Fruit fly (Drosophila melanogaster) whole organism, embryonic: ENCODE data around the gene CG6066.

Experiments used
- B-H2 ChIP-seq: fragments of 200-800 bp; sonication (Bioruptor generic); optimal IDR thresholded peaks from 2 replicates; lab custom pipeline; 2018; ENCODE audit warnings: missing biosample characterization, mild to moderate bottlenecking, missing genetic modification characterization
- Bdp1 ChIP-seq: fragments of 200-800 bp; sonication (Bioruptor generic); optimal IDR thresholded peaks from 3 replicates; lab custom pipeline; 2016; ENCODE audit warnings: missing biosample characterization, missing genetic modification characterization
- C15 ChIP-seq: fragments of 200-800 bp; sonication (Bioruptor generic); IDR thresholded peaks from 3 replicates; pipeline ENCODE4 v1.3.6; 2022; ENCODE audit warnings: missing biosample characterization, missing genetic modification characterization
- CG10654 ChIP-seq: fragments of 200-800 bp; sonication (Bioruptor generic); optimal IDR thresholded peaks from 2 replicates; lab custom pipeline; 2016; ENCODE audit warnings: missing biosample characterization, missing genetic modification characterization
- CG12155 ChIP-seq: fragments of 200-800 bp; sonication (Bioruptor generic); optimal IDR thresholded peaks from 3 replicates; lab custom pipeline; 2016; ENCODE audit warnings: missing biosample characterization, missing genetic modification characterization
- CG12299 ChIP-seq: fragments of 200-800 bp; sonication (Bioruptor generic); optimal IDR thresholded peaks from 2 replicates; lab custom pipeline; 2018; ENCODE audit warnings: missing biosample characterization, mild to moderate bottlenecking, missing genetic modification characterization
- CG12769 ChIP-seq: fragments of 200-800 bp; sonication (Bioruptor generic); optimal IDR thresholded peaks from 2 replicates; lab custom pipeline; 2019; ENCODE audit warnings: missing biosample characterization, mild to moderate bottlenecking, missing genetic modification characterization, moderate library complexity
- CG13775 ChIP-seq: fragments of 200-800 bp; sonication (Bioruptor generic); optimal IDR thresholded peaks from 3 replicates; lab custom pipeline; 2017; ENCODE audit warnings: missing biosample characterization, mild to moderate bottlenecking, missing genetic modification characterization
- CG14050 ChIP-seq: fragments of 200-800 bp; sonication (Bioruptor generic); IDR thresholded peaks from 3 replicates; pipeline ENCODE4 v1.3.6; 2022; ENCODE audit warnings: missing biosample characterization, missing genetic modification characterization
- CG17568 ChIP-seq: fragments of 200-800 bp; sonication (Bioruptor generic); optimal IDR thresholded peaks from 2 replicates; lab custom pipeline; 2018; ENCODE audit warnings: missing biosample characterization, mild to moderate bottlenecking, missing genetic modification characterization, moderate library complexity
- CG18619 ChIP-seq: fragments of 200-800 bp; sonication (Bioruptor generic); optimal IDR thresholded peaks from 3 replicates; lab custom pipeline; 2017; ENCODE audit warnings: missing biosample characterization, mild to moderate bottlenecking, missing genetic modification characterization
- CG2202 ChIP-seq: fragments of 200-800 bp; sonication (Bioruptor generic); optimal IDR thresholded peaks from 2 replicates; lab custom pipeline; 2018; ENCODE audit warnings: missing biosample characterization, mild to moderate bottlenecking, missing genetic modification characterization
- CG31388 ChIP-seq: fragments of 200-800 bp; sonication (Bioruptor generic); optimal IDR thresholded peaks from 2 replicates; lab custom pipeline; 2016; ENCODE audit warnings: missing biosample characterization, missing genetic modification characterization
- CG33213 ChIP-seq: fragments of 200-800 bp; sonication (Bioruptor generic); optimal IDR thresholded peaks from 3 replicates; lab custom pipeline; 2016; ENCODE audit warnings: missing biosample characterization, missing genetic modification characterization
- CG34376 ChIP-seq: fragments of 200-800 bp; sonication (Bioruptor generic); optimal IDR thresholded peaks from 2 replicates; lab custom pipeline; 2018; ENCODE audit warnings: missing biosample characterization, mild to moderate bottlenecking, missing genetic modification characterization
- CG42726 ChIP-seq: fragments of 200-800 bp; sonication (Bioruptor generic); IDR thresholded peaks from 2 replicates; pipeline ENCODE4 v1.3.6; 2022; ENCODE audit warnings: missing biosample characterization, missing genetic modification characterization; ENCODE audit not compliant: partially characterized antibody
- CG4282 ChIP-seq: fragments of 200-800 bp; sonication (Bioruptor generic); optimal IDR thresholded peaks from 2 replicates; lab custom pipeline; 2016; ENCODE audit warnings: missing biosample characterization, missing genetic modification characterization
- CG4707 ChIP-seq: fragments of 200-800 bp; sonication (Bioruptor generic); optimal IDR thresholded peaks from 2 replicates; lab custom pipeline; 2018; ENCODE audit warnings: missing biosample characterization, mild to moderate bottlenecking, missing genetic modification characterization, moderate library complexity
- CG4820 ChIP-seq: fragments of 200-800 bp; sonication (Bioruptor generic); optimal IDR thresholded peaks from 3 replicates; lab custom pipeline; 2016; ENCODE audit warnings: missing biosample characterization, missing genetic modification characterization
- CG7357 ChIP-seq: fragments of 200-800 bp; sonication (Bioruptor generic); IDR thresholded peaks from 3 replicates; pipeline ENCODE4 v1.3.6; 2022; ENCODE audit warnings: missing biosample characterization, missing genetic modification characterization
- CG8388 ChIP-seq: fragments of 200-800 bp; sonication (Bioruptor generic); optimal IDR thresholded peaks from 2 replicates; lab custom pipeline; 2019; ENCODE audit warnings: missing biosample characterization, mild to moderate bottlenecking, missing genetic modification characterization, moderate library complexity
- CG8478 ChIP-seq: fragments of >200 bp; optimal IDR thresholded peaks from 2 replicates; lab custom pipeline; 2018
- CG9215 ChIP-seq: fragments of 200-800 bp; sonication (Bioruptor generic); IDR thresholded peaks from 2 replicates; pipeline ENCODE4 v1.3.6; 2022; ENCODE audit warnings: missing biosample characterization, missing genetic modification characterization
- Dbx ChIP-seq: fragments of 200-800 bp; sonication (Bioruptor generic); IDR thresholded peaks from 3 replicates; pipeline ENCODE4 v1.3.6; 2022; ENCODE audit warnings: missing biosample characterization, missing genetic modification characterization
- Deaf1 ChIP-seq: fragments of 200-800 bp; optimal IDR thresholded peaks from 3 replicates; lab custom pipeline; 2019; ENCODE audit warnings: missing biosample characterization, mild to moderate bottlenecking, missing genetic modification characterization, moderate library complexity
- Eip74EF ChIP-seq, 2 experiments: fragments of 200-800 bp in 1 of 2; fragments of >200 bp in 1 of 2; sonication (Bioruptor generic) in 1 of 2; optimal IDR thresholded peaks; 2 replicates each; lab custom pipeline; 2017 to 2019; ENCODE audit warnings: missing biosample characterization in 2 of 2, missing genetic modification characterization in 2 of 2, mild to moderate bottlenecking in 1 of 2, moderate library complexity in 1 of 2
- Ets97D ChIP-seq: fragments of 200-800 bp; sonication (Bioruptor generic); optimal IDR thresholded peaks from 3 replicates; lab custom pipeline; 2016; ENCODE audit warnings: missing biosample characterization, missing genetic modification characterization
- H15 ChIP-seq: fragments of 200-800 bp; sonication (Bioruptor generic); IDR thresholded peaks from 3 replicates; pipeline ENCODE4 v1.3.6; 2022; ENCODE audit warnings: missing biosample characterization, missing genetic modification characterization
- Hmx ChIP-seq: fragments of 200-800 bp; sonication (Bioruptor generic); optimal IDR thresholded peaks from 2 replicates; lab custom pipeline; 2016; ENCODE audit warnings: missing biosample characterization, missing genetic modification characterization
- NC2α ChIP-seq: fragments of 200-800 bp; sonication (Bioruptor generic); optimal IDR thresholded peaks from 2 replicates; lab custom pipeline; 2016; ENCODE audit warnings: missing biosample characterization, missing genetic modification characterization
- Opbp ChIP-seq: fragments of 200-800 bp; sonication (Bioruptor generic); IDR thresholded peaks from 3 replicates; pipeline ENCODE4 v1.3.6; 2022; ENCODE audit warnings: missing biosample characterization, missing genetic modification characterization; ENCODE audit not compliant: partially characterized antibody
- Scr ChIP-seq: fragments of 200-800 bp; sonication (Bioruptor generic); IDR thresholded peaks from 2 replicates; pipeline ENCODE4 v1.3.6; 2022; ENCODE audit warnings: missing biosample characterization, missing genetic modification characterization; ENCODE audit not compliant: partially characterized antibody
- ato ChIP-seq: fragments of 200-800 bp; sonication (Bioruptor generic); IDR thresholded peaks from 2 replicates; pipeline ENCODE4 v1.3.6; 2022; ENCODE audit warnings: missing biosample characterization, missing genetic modification characterization; ENCODE audit not compliant: partially characterized antibody
- bigmax ChIP-seq: fragments of 200-800 bp; sonication (Bioruptor generic); optimal IDR thresholded peaks from 2 replicates; lab custom pipeline; 2018; ENCODE audit warnings: missing biosample characterization, mild to moderate bottlenecking, missing genetic modification characterization
- cg ChIP-seq: fragments of 200-800 bp; sonication (Bioruptor generic); optimal IDR thresholded peaks from 3 replicates; lab custom pipeline; 2019; ENCODE audit warnings: missing biosample characterization, mild to moderate bottlenecking, missing genetic modification characterization, moderate library complexity
- chinmo ChIP-seq: fragments of 200-800 bp; sonication (Bioruptor generic); IDR thresholded peaks from 4 replicates; pipeline ENCODE4 v1.3.6; 2022; ENCODE audit warnings: missing biosample characterization, missing genetic modification characterization; ENCODE audit not compliant: partially characterized antibody
- cwo ChIP-seq: fragments of 200-800 bp; sonication (Bioruptor generic); optimal IDR thresholded peaks from 3 replicates; lab custom pipeline; 2017; ENCODE audit warnings: missing biosample characterization, missing genetic modification characterization, mild to moderate bottlenecking, moderate library complexity, missing genetic modification reagents
- dimm ChIP-seq: fragments of 200-800 bp; sonication (Bioruptor generic); IDR thresholded peaks from 2 replicates; pipeline ENCODE4 v1.3.6; 2022; ENCODE audit warnings: missing biosample characterization, missing genetic modification characterization
- eve ChIP-seq, 2 experiments: fragments of >200 bp; optimal IDR thresholded peaks; 2 replicates each; lab custom pipeline; 2017; ENCODE audit warnings: missing biosample characterization in 2 of 2, missing genetic modification characterization in 2 of 2
- ewg ChIP-seq: fragments of 200-800 bp; sonication (Bioruptor generic); optimal IDR thresholded peaks from 3 replicates; lab custom pipeline; 2017; ENCODE audit warnings: mild to moderate bottlenecking, missing biosample characterization, missing genetic modification reagents, missing genetic modification characterization
- fd96Cb ChIP-seq: fragments of 200-800 bp; sonication (Bioruptor generic); optimal IDR thresholded peaks from 2 replicates; lab custom pipeline; 2018; ENCODE audit warnings: missing biosample characterization, mild to moderate bottlenecking, missing genetic modification characterization, moderate library complexity
- gce ChIP-seq: fragments of 200-800 bp; sonication (Bioruptor generic); IDR thresholded peaks from 3 replicates; pipeline ENCODE4 v1.3.6; 2022; ENCODE audit warnings: missing biosample characterization, missing genetic modification characterization
- ken ChIP-seq: fragments of 200-800 bp; sonication (Bioruptor generic); IDR thresholded peaks from 3 replicates; pipeline ENCODE4 v1.3.6; 2022; ENCODE audit warnings: missing biosample characterization, missing genetic modification characterization
- kni ChIP-seq: fragments of 200-800 bp; sonication (Bioruptor generic); optimal IDR thresholded peaks from 3 replicates; lab custom pipeline; 2017; ENCODE audit warnings: mild to moderate bottlenecking, missing biosample characterization, missing genetic modification reagents, missing genetic modification characterization
- oc ChIP-seq: fragments of 200-800 bp; sonication (Bioruptor generic); optimal IDR thresholded peaks from 2 replicates; lab custom pipeline; 2018; ENCODE audit warnings: missing biosample characterization, mild to moderate bottlenecking, missing genetic modification characterization, moderate library complexity
- scrt ChIP-seq: fragments of 200-800 bp; sonication (Bioruptor generic); optimal IDR thresholded peaks from 2 replicates; lab custom pipeline; 2018; ENCODE audit warnings: missing biosample characterization, mild to moderate bottlenecking, missing genetic modification characterization, moderate library complexity
- sr ChIP-seq: fragments of 200-800 bp; sonication (Bioruptor generic); IDR thresholded peaks from 3 replicates; pipeline ENCODE4 v1.3.6; 2022; ENCODE audit warnings: missing biosample characterization, missing genetic modification characterization
- tin ChIP-seq: fragments of 200-800 bp; sonication (Bioruptor generic); optimal IDR thresholded peaks from 3 replicates; lab custom pipeline; 2016; ENCODE audit warnings: missing biosample characterization, missing genetic modification characterization
- zfh1 ChIP-seq: fragments of 200-800 bp; sonication (Bioruptor generic); IDR thresholded peaks from 3 replicates; pipeline ENCODE4 v1.3.6; 2022; ENCODE audit warnings: missing biosample characterization, missing genetic modification characterization

The CG6066 gene

dm6 chr3R:27153062-27153878 is 36.8 kb upstream of the CG6066 start (continued):
- TF ChIP-seq Opbp (GFP tag; lab: Robert Waterston, UW) (no peak), gce (GFP tag; lab: Robert Waterston, UW) (no peak), CG4820 (peak; percentile 35), CG18619 (GFP tag; lab: Kevin White, UChicago) (peak; percentile 65), CG9215 (GFP tag; lab: Robert Waterston, UW) (peak; percentile 36), scrt (peak; percentile 52), Scr (GFP tag; lab: Robert Waterston, UW) (no peak), Deaf1 (peak; percentile 38), CG13775 (GFP tag; lab: Kevin White, UChicago) (peak; percentile 57), H15 (no peak), Eip74EF (GFP tag; optimal IDR thresholded peaks at IDR 0.05; lab: Kevin White, UChicago) (no peak), CG10654 (GFP tag; lab: Kevin White, UChicago) (no peak), oc (tag; lab: Kevin White, UChicago) (no peak), Hmx (no peak), Dbx (GFP tag; lab: Robert Waterston, UW) (0 out of 3 replicates have a peak, but pooled peaks have one; percentile 12), zfh1 (GFP tag; lab: Robert Waterston, UW) (no peak), B-H2 (GFP tag; lab: Kevin White, UChicago) (no peak), NC2α (GFP tag; lab: Kevin White, UChicago) (no peak), ewg (no peak), CG34376 (GFP tag; lab: Kevin White, UChicago) (no peak), CG31388 (no peak), CG2202 (tag; lab: Kevin White, UChicago) (no peak), CG4282 (GFP tag; lab: Kevin White, UChicago) (no peak), CG8388 (GFP tag; lab: Kevin White, UChicago) (peak; percentile 14), CG12769 (tag; lab: Kevin White, UChicago) (peak; percentile 72), CG12299 (tag; lab: Kevin White, UChicago) (peak; percentile 43), eve (GFP tag; optimal IDR thresholded peaks at IDR 0.05; lab: Kevin White, UChicago) (no peak), CG8478 (no peak), CG14050 (GFP tag; lab: Robert Waterston, UW) (no peak), C15 (GFP tag; lab: Robert Waterston, UW) (no peak), CG42726 (GFP tag; lab: Robert Waterston, UW) (no peak), chinmo (GFP tag; lab: Robert Waterston, UW) (peak; percentile 87; the same call in 2 of the 4 replicates), dimm (GFP tag; lab: Robert Waterston, UW) (no peak), CG4707 (GFP tag; lab: Kevin White, UChicago) (no peak), cg (GFP tag; lab: Kevin White, UChicago) (no peak), Ets97D (GFP tag; lab: Kevin White, UChicago) (no peak), CG7357 (0 out of 3 replicates have a peak, but pooled peaks have one; percentile 33), fd96Cb (no peak), ato (GFP tag; lab: Robert Waterston, UW) (no peak), CG33213 (GFP tag; lab: Kevin White, UChicago) (no peak), ken (GFP tag; lab: Robert Waterston, UW) (no peak), CG17568 (GFP tag; lab: Kevin White, UChicago) (no peak), tin (GFP tag; lab: Kevin White, UChicago) (peak; percentile 27), cwo (GFP tag; lab: Kevin White, UChicago) (peak; percentile 66), Bdp1 (GFP tag; lab: Kevin White, UChicago) (no peak), sr (no peak), bigmax (GFP tag; lab: Kevin White, UChicago) (no peak), kni (GFP tag; lab: Kevin White, UChicago) (no peak), CG12155 (GFP tag; lab: Kevin White, UChicago) (peak; percentile 13)
